Fruit fly (Drosophila melanogaster): ENCODE results near the gene AMPdeam.

AMPdeam gene

DNA sequence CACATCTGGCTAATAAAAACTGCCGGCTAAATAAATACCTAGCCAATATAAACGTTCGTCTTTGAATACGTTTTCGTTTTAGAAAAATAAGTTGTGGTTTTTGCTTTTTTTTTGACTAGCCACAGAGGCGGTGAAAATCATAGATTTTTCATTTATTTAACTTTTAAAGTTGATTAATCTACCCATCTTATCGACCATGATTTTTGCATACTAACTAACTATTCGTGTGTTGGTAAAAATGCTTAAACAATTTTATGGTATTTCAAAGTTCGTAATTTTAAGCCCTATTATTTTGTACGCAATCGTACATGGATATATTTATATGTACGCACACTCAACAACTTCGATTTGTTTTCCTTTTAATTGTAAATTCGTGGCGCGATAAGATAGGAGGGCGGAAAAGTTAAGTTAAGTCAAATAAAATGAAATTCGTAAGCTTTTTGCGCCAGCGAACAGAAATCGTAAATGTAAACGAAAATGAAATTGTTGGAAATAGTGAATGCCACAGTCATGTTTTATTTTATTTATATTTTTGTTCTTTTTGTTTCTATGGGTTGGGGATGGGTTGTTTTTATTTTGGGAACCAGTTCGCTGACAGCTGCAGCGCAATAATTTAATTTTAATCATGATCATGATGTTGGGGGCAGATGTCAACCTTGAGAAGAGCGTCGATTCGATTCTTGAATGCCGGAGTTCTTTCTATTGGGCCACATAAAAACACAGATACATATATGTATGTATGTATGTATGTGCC, 28.1 kb downstream of the AMPdeam start:
- TF ChIP-seq dsf (GFP tag; optimal IDR thresholded peaks at IDR 0.05; ENCODE audit: borderline replicate concordance), result no peak
- no peak for TF ChIP-seq lola (GFP tag; optimal IDR thresholded peaks at IDR 0.05)
- no peak for TF ChIP-seq OdsH (GFP tag; optimal IDR thresholded peaks at IDR 0.05)
- TF ChIP-seq CG9705 (GFP tag; optimal IDR thresholded peaks at IDR 0.05), result no peak
- TF ChIP-seq sv (GFP tag; optimal IDR thresholded peaks at IDR 0.05), result no peak
- TF ChIP-seq dl (GFP tag; optimal IDR thresholded peaks at IDR 0.05; ENCODE audit: insufficient read depth in 1 of 2, partially characterized antibody in 2 of 2), result no peak
- no peak for TF ChIP-seq psq (GFP tag; optimal IDR thresholded peaks at IDR 0.05)
- peak; percentile 12 for TF ChIP-seq fru (GFP tag; optimal IDR thresholded peaks at IDR 0.05)
- no peak for TF ChIP-seq pan (optimal IDR thresholded peaks at IDR 0.05)
- no peak for TF ChIP-seq tai (GFP tag; optimal IDR thresholded peaks at IDR 0.05)
- no peak for TF ChIP-seq GATAd (GFP tag; optimal IDR thresholded peaks at IDR 0.05)
- TF ChIP-seq foxo (GFP tag; optimal IDR thresholded peaks at IDR 0.05), result peak in 1 of 2 experiments; percentile 9
- no peak for TF ChIP-seq Dfd (GFP tag; optimal IDR thresholded peaks at IDR 0.05)
- no peak for TF ChIP-seq usp (GFP tag; optimal IDR thresholded peaks at IDR 0.05)
- no peak for TF ChIP-seq N (GFP tag; optimal IDR thresholded peaks at IDR 0.05)
- TF ChIP-seq ey (GFP tag; optimal IDR thresholded peaks at IDR 0.05), result peak; percentile 20
- TF ChIP-seq brk (GFP tag; optimal IDR thresholded peaks at IDR 0.05), result peak; percentile 17
- TF ChIP-seq h (GFP tag; optimal IDR thresholded peaks at IDR 0.05), result peak; percentile 11
- TF ChIP-seq Vsx2 (GFP tag; optimal IDR thresholded peaks at IDR 0.05; ENCODE audit: partially characterized antibody), result no peak
- TF ChIP-seq Sp1 (GFP tag; optimal IDR thresholded peaks at IDR 0.05), result no peak
- no peak for TF ChIP-seq Hr78 (GFP tag; optimal IDR thresholded peaks at IDR 0.05)
- no peak for TF ChIP-seq Dif (GFP tag; optimal IDR thresholded peaks at IDR 0.05; ENCODE audit: partially characterized antibody)
- TF ChIP-seq Hr83 (GFP tag; optimal IDR thresholded peaks at IDR 0.05; ENCODE audit: poor library complexity, severe bottlenecking), result no peak
- no peak for TF ChIP-seq br (GFP tag; optimal IDR thresholded peaks at IDR 0.05)
- no peak for TF ChIP-seq CrebA (GFP tag; optimal IDR thresholded peaks at IDR 0.05; ENCODE audit: borderline replicate concordance)
- TF ChIP-seq woc (GFP tag; optimal IDR thresholded peaks at IDR 0.05), result no peak
- no peak for TF ChIP-seq Abd-B (GFP tag; optimal IDR thresholded peaks at IDR 0.05)
- TF ChIP-seq HLH106 (tag; optimal IDR thresholded peaks at IDR 0.05), result no peak
- no peak for TF ChIP-seq Hnf4 (GFP tag; optimal IDR thresholded peaks at IDR 0.05)
- TF ChIP-seq rgr (GFP tag; optimal IDR thresholded peaks at IDR 0.05), result peak; percentile 14
- TF ChIP-seq sage (GFP tag; optimal IDR thresholded peaks at IDR 0.05), result no peak
- TF ChIP-seq Rel (GFP tag; optimal IDR thresholded peaks at IDR 0.05), result no peak
- no peak for TF ChIP-seq Rel (tag; optimal IDR thresholded peaks at IDR 0.05)
- no peak for TF ChIP-seq Mio (GFP tag; optimal IDR thresholded peaks at IDR 0.05)
- no peak for TF ChIP-seq Jra (GFP tag; optimal IDR thresholded peaks at IDR 0.05)
- no peak for TF ChIP-seq dmrt93B (GFP tag; optimal IDR thresholded peaks at IDR 0.05)
- no peak for TF ChIP-seq CG32264 (GFP tag; optimal IDR thresholded peaks at IDR 0.05)
- no peak for TF ChIP-seq Myc (optimal IDR thresholded peaks at IDR 0.05)
- TF ChIP-seq jim (GFP tag; optimal IDR thresholded peaks at IDR 0.05), result no peak

DNA sequence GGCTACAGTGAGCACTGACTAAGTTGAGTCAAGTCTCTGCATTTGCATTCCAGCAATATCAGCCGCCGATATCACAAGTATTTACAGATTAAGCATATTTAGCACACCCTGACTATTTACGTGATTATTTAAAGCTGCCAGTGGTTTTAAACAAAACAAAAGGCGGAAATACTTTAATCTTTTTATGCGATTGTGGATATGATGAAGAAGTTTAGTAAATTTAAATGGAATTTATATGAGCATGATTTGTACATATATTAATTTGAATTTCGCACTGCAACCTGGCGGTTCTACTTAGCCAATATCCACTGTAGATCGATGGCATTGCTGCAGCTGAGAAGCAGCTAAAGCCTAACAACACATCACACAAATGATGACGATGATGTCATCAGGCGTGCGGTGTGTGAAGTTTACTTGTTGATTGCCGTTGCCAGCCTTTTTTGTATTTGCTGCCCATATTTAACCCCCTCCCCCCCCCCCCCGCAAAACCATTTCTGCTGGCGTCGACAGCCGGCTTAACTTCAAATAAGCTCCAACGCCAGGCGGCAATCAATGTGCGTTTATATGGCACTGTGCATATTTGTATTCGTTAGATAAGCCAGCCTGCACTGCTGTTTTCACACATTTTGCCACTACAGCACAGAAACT, 30.0 kb downstream of the AMPdeam start:
- TF ChIP-seq psq (GFP tag; optimal IDR thresholded peaks at IDR 0.05) (peak; percentile 54), N (GFP tag; optimal IDR thresholded peaks at IDR 0.05) (no peak), foxo (GFP tag; optimal IDR thresholded peaks at IDR 0.05) (peak in 1 of 2 experiments; percentile 69), dmrt93B (GFP tag; optimal IDR thresholded peaks at IDR 0.05) (peak; percentile 58), dsf (GFP tag; optimal IDR thresholded peaks at IDR 0.05; ENCODE audit: borderline replicate concordance) (no peak), HLH106 (tag; optimal IDR thresholded peaks at IDR 0.05) (peak; percentile 65), OdsH (GFP tag; optimal IDR thresholded peaks at IDR 0.05) (peak; percentile 59), sv (GFP tag; optimal IDR thresholded peaks at IDR 0.05) (peak; percentile 23), br (GFP tag; optimal IDR thresholded peaks at IDR 0.05) (peak; percentile 50), pan (optimal IDR thresholded peaks at IDR 0.05) (no peak), Rel (GFP tag; optimal IDR thresholded peaks at IDR 0.05) (no peak), Rel (tag; optimal IDR thresholded peaks at IDR 0.05) (no peak), usp (GFP tag; optimal IDR thresholded peaks at IDR 0.05) (no peak), rgr (GFP tag; optimal IDR thresholded peaks at IDR 0.05) (peak; percentile 64), jim (GFP tag; optimal IDR thresholded peaks at IDR 0.05) (no peak), Vsx2 (GFP tag; optimal IDR thresholded peaks at IDR 0.05; ENCODE audit: partially characterized antibody) (no peak), Sp1 (GFP tag; optimal IDR thresholded peaks at IDR 0.05) (peak; percentile 56), ey (GFP tag; optimal IDR thresholded peaks at IDR 0.05) (peak; percentile 81), lola (GFP tag; optimal IDR thresholded peaks at IDR 0.05) (no peak), tai (GFP tag; optimal IDR thresholded peaks at IDR 0.05) (no peak), Hnf4 (GFP tag; optimal IDR thresholded peaks at IDR 0.05) (peak; percentile 66), woc (GFP tag; optimal IDR thresholded peaks at IDR 0.05) (peak; percentile 67), Jra (GFP tag; optimal IDR thresholded peaks at IDR 0.05) (peak; percentile 7), h (GFP tag; optimal IDR thresholded peaks at IDR 0.05) (peak; percentile 73), fru (GFP tag; optimal IDR thresholded peaks at IDR 0.05) (peak; percentile 72)
